Worm (Caenorhabditis elegans) whole organism, L2 larva: ENCODE results near the gene M04C3.5.

ENCODE experiments used
- ama-1 ChIP-seq: fragments of 150-350 bp; optimal IDR thresholded peaks from 2 replicates; lab custom pipeline; 2018; ENCODE audit warnings: inconsistent platforms
- elt-3 ChIP-seq: sonication (generic microtip); optimal IDR thresholded peaks from 2 replicates; lab custom pipeline; 2017; ENCODE audit warnings: missing biosample characterization, missing genetic modification characterization
- nhr-25 ChIP-seq: fragments of 150-350 bp; sonication (generic microtip); optimal IDR thresholded peaks from 3 replicates; lab custom pipeline; 2014; ENCODE audit warnings: missing biosample characterization, missing genetic modification characterization

ce11 chrV:19490461-19490860 is 40.9 kb downstream of the M04C3.5 start, which contains the start of gene Y43F8B.7:
- TF ChIP-seq ama-1, result no peak
- TF ChIP-seq elt-3, result no peak
- no peak for TF ChIP-seq nhr-25 (tag; lab: Kevin White, UChicago)
